Fruit fly (Drosophila melanogaster) whole organism, pupa: Measurements from ENCODE around the gene SecCl.

Experiments used
- CG8301 ChIP-seq: fragments of 200-800 bp; sonication (Bioruptor generic); optimal IDR thresholded peaks from 2 replicates; lab custom pipeline; 2018; ENCODE audit warnings: missing biosample characterization, mild to moderate bottlenecking, missing genetic modification characterization
- Ets98B ChIP-seq: fragments of 200-800 bp; sonication (Bioruptor generic); IDR thresholded peaks from 2 replicates; pipeline ENCODE4 v1.3.6; 2022; ENCODE audit warnings: missing biosample characterization, missing genetic modification characterization
- Snoo ChIP-seq: fragments of 200-800 bp; sonication (Bioruptor generic); optimal IDR thresholded peaks from 3 replicates; lab custom pipeline; 2017; ENCODE audit warnings: missing biosample characterization, mild to moderate bottlenecking, missing genetic modification characterization, inconsistent platforms

DNA sequence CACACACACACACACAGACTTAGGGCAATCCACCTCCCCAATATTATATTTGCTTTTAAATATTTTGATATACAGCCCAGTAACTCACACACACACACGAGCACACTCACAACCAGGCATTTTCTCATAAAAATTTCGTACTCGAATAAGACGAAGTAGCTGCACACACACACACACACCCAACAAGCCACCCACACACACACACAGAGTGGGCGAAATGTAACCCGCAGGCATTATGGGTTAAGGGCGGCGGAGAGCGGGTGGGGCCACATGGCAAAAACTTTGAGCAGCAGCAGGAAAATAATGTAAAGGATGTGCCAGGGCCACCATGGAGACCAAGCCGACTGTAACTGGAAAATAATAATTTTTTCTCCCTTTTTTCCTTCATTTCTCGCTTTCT lies 28.3 kb upstream of the SecCl start:
- TF ChIP-seq Ets98B (GFP tag; lab: Robert Waterston, UW) (no peak), Snoo (tag; lab: Kevin White, UChicago) (no peak), CG8301 (tag; lab: Kevin White, UChicago) (no peak)
